Worm (Caenorhabditis elegans) whole organism, late embryonic: ENCODE measurements around the gene F22F7.11.

Experiments
- sox-4 ChIP-seq: sonication (generic microtip); optimal IDR thresholded peaks from 2 replicates; lab custom pipeline; 2017; ENCODE audit warnings: mild to moderate bottlenecking, missing genetic modification characterization, inconsistent platforms, missing compliant biosample characterization
- tbx-2 ChIP-seq: sonication (generic microtip); optimal IDR thresholded peaks from 2 replicates; lab custom pipeline; 2016; ENCODE audit warnings: missing genetic modification characterization, missing compliant biosample characterization

DNA sequence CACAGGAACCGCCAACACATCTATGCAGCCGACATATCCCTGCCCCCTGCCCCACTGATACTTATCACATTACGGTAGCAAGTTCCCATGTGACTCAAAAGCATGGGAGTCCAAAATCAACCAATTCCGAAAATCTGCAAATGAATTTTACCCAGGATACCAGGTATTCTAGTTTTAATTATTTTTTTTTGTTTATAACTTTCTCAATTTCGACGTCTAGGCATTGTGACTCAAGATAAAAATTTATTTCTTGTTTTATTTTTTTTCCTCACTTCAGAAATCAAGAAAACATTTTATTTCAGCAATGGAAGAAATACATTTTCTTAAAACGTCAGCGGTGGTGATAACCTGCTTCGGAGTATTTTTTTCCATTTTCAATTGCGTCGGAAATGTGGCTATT lies 31.8 kb downstream of the F22F7.11 start, which contains the start of gene srbc-24:
- TF ChIP-seq sox-4 (tag; lab: Kevin White, UChicago) (no peak), tbx-2 (tag; lab: Kevin White, UChicago) (no peak)
